Fruit fly (Drosophila melanogaster) S2 (cell line): Measurements from ENCODE around the gene CG14322.

Source experiments
- CG8478 ChIP-seq: fragments of >200 bp; optimal IDR thresholded peaks from 2 replicates; lab custom pipeline; 2018
- CTCF ChIP-seq, 2 experiments: fragments of >200 bp; optimal IDR thresholded peaks; 2 replicates each; lab custom pipeline; 2018

DNA sequence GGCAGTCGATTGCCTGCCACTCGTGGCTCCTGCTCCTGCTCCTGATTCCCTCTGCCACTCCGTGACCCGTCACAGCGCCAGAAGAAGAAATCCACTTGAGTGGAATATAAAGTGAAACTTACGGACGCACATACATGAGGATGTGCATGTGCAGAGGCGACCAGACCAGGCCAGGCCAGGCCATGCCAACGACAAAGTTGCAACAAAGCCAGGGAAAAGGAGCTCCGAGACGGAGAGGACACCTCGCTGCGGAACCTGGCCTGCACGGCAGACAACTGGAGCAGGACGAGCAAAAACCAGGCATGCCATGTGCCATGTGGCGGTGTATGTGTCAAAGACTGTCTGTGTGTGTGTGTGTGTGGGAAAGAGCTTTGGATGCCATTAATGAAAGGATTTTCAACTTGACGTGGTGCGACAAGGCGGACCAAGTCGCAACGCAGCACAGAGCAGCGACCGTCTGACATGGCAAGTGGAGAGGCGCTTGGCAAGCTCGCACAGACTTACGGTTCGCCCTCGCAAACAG lies 62.2 kb downstream of the CG14322 start:
- no peak for TF ChIP-seq CG8478 (lab: Kevin White, UChicago)
- TF ChIP-seq CTCF (optimal IDR thresholded peaks at IDR 0.05; lab: Kevin White, UChicago), result no peak
